Worm (Caenorhabditis elegans) whole organism, L1 larva: ENCODE measurements around the gene zip-9.

Experiments used
- C16A3.4 ChIP-seq: fragments of 150-350 bp; optimal IDR thresholded peaks from 2 replicates; lab custom pipeline; 2014; ENCODE audit warnings: missing biosample characterization, missing genetic modification characterization
- F16B12.6 ChIP-seq: fragments of 150-350 bp; optimal IDR thresholded peaks from 2 replicates; lab custom pipeline; 2014; ENCODE audit warnings: missing biosample characterization, missing genetic modification characterization
- aly-2 ChIP-seq: fragments of 150-350 bp; optimal IDR thresholded peaks from 2 replicates; lab custom pipeline; 2014; ENCODE audit warnings: missing biosample characterization, missing genetic modification characterization
- ama-1 ChIP-seq: fragments of 150-350 bp; optimal IDR thresholded peaks from 2 replicates; lab custom pipeline; 2014
- blmp-1 ChIP-seq: fragments of 150-350 bp; optimal IDR thresholded peaks from 2 replicates; lab custom pipeline; 2014; ENCODE audit warnings: missing biosample characterization, missing genetic modification characterization
- ceh-8 ChIP-seq: fragments of 200-800 bp; sonication (Bioruptor generic); optimal IDR thresholded peaks from 2 replicates; lab custom pipeline; 2018; ENCODE audit warnings: mild to moderate bottlenecking, missing genetic modification characterization, moderate library complexity, missing compliant biosample characterization
- ceh-82 ChIP-seq, 3 experiments: fragments of 150-350 bp in 1 of 3; sonication (generic microtip) in 2 of 3; optimal IDR thresholded peaks; 2 replicates each; lab custom pipeline; 2014 to 2017; ENCODE audit warnings: missing biosample characterization in 3 of 3, missing genetic modification characterization in 3 of 3
- ceh-88 ChIP-seq: fragments of 200-800 bp; sonication (Bioruptor generic); IDR thresholded peaks from 2 replicates; pipeline ENCODE4 v1.3.6; 2022; ENCODE audit warnings: missing genetic modification characterization, missing compliant biosample characterization
- dpl-1 ChIP-seq, 3 experiments: fragments of 150-350 bp in 2 of 3; sonication (generic microtip) in 1 of 3; optimal IDR thresholded peaks; 2 replicates each; lab custom pipeline; 2014 to 2017; ENCODE audit warnings: missing biosample characterization in 3 of 3, missing genetic modification characterization in 3 of 3, missing genetic modification reagents in 3 of 3
- efl-1 ChIP-seq, 4 experiments: fragments of 150-350 bp; optimal IDR thresholded peaks in 3 of 4; peaks in 1 of 4; 1 replicate in 1 of 4; 2 replicates in 3 of 4; lab custom pipeline; 2014; ENCODE audit warnings: missing biosample characterization in 2 of 4, missing genetic modification characterization in 2 of 4, missing genetic modification reagents in 2 of 4
- efl-3 ChIP-seq: fragments of 200-800 bp; sonication (Bioruptor generic); optimal IDR thresholded peaks from 2 replicates; lab custom pipeline; 2018; ENCODE audit warnings: mild to moderate bottlenecking, missing genetic modification characterization, missing compliant biosample characterization
- egl-13 ChIP-seq: sonication (generic microtip); optimal IDR thresholded peaks from 2 replicates; lab custom pipeline; 2016; ENCODE audit warnings: missing genotype, missing genetic modification reagents, missing genetic modification characterization, missing compliant biosample characterization
- elt-2 ChIP-seq: sonication (generic microtip); optimal IDR thresholded peaks from 2 replicates; lab custom pipeline; 2016; ENCODE audit warnings: missing genetic modification characterization, mild to moderate bottlenecking, inconsistent platforms, missing compliant biosample characterization, missing genetic modification reagents
- elt-3 ChIP-seq, 6 experiments: fragments of 150-350 bp in 1 of 6; sonication (generic microtip); optimal IDR thresholded peaks; 2 replicates each; lab custom pipeline; 2017 to 2018; ENCODE audit warnings: missing biosample characterization in 6 of 6, missing genetic modification characterization in 6 of 6, inconsistent platforms in 1 of 6
- ets-5 ChIP-seq: fragments of 200-800 bp; sonication (Bioruptor generic); IDR thresholded peaks from 2 replicates; pipeline ENCODE4 v1.3.6; 2022; ENCODE audit warnings: missing genetic modification characterization, missing compliant biosample characterization
- fkh-4 ChIP-seq: sonication (generic microtip); optimal IDR thresholded peaks from 2 replicates; lab custom pipeline; 2016; ENCODE audit warnings: missing compliant biosample characterization, missing genetic modification characterization, borderline replicate concordance
- fos-1 ChIP-seq: fragments of 150-350 bp; optimal IDR thresholded peaks from 2 replicates; lab custom pipeline; 2014; ENCODE audit warnings: missing biosample characterization, missing genetic modification characterization
- grh-1 ChIP-seq: fragments of 200-800 bp; sonication (Bioruptor generic); IDR thresholded peaks from 2 replicates; pipeline ENCODE4 v1.3.6; 2022; ENCODE audit warnings: missing genetic modification reagents, missing genetic modification characterization, missing compliant biosample characterization
- hpl-2 ChIP-seq: fragments of 150-350 bp; optimal IDR thresholded peaks from 2 replicates; lab custom pipeline; 2014; ENCODE audit warnings: missing biosample characterization, missing genetic modification reagents, missing genetic modification characterization
- isw-1 ChIP-seq: fragments of 200-800 bp; sonication (Bioruptor generic); IDR thresholded peaks from 2 replicates; pipeline ENCODE4 v1.3.6; 2022; ENCODE audit warnings: missing genetic modification characterization, missing compliant biosample characterization
- jun-1 ChIP-seq: fragments of 150-350 bp; optimal IDR thresholded peaks from 2 replicates; lab custom pipeline; 2014; ENCODE audit warnings: missing biosample characterization, missing genetic modification reagents, missing genetic modification characterization
- lin-14 ChIP-seq: fragments of 200-800 bp; sonication (Bioruptor generic); optimal IDR thresholded peaks from 2 replicates; lab custom pipeline; 2018; ENCODE audit warnings: mild to moderate bottlenecking, missing genetic modification characterization, moderate library complexity, missing compliant biosample characterization
- lin-15B ChIP-seq: fragments of 150-350 bp; sonication (generic microtip); optimal IDR thresholded peaks from 3 replicates; lab custom pipeline; 2014; ENCODE audit warnings: missing biosample characterization, missing genetic modification characterization
- lin-39 ChIP-seq: fragments of 150-350 bp; optimal IDR thresholded peaks from 2 replicates; lab custom pipeline; 2014; ENCODE audit warnings: missing biosample characterization, missing genetic modification reagents, missing genetic modification characterization
- mep-1 ChIP-seq: fragments of 150-350 bp; optimal IDR thresholded peaks from 2 replicates; lab custom pipeline; 2014; ENCODE audit warnings: missing biosample characterization, missing genetic modification characterization
- nhr-11 ChIP-seq: fragments of 150-350 bp; optimal IDR thresholded peaks from 2 replicates; lab custom pipeline; 2014; ENCODE audit warnings: missing biosample characterization, missing genetic modification characterization
- nhr-12 ChIP-seq: sonication (generic microtip); optimal IDR thresholded peaks from 2 replicates; lab custom pipeline; 2017; ENCODE audit warnings: missing biosample characterization, missing genetic modification characterization
- nhr-20 ChIP-seq: sonication (generic microtip); optimal IDR thresholded peaks from 2 replicates; lab custom pipeline; 2016; ENCODE audit warnings: mild to moderate bottlenecking, missing genetic modification characterization, missing compliant biosample characterization
- nhr-28 ChIP-seq: fragments of 150-350 bp; optimal IDR thresholded peaks from 2 replicates; lab custom pipeline; 2014; ENCODE audit warnings: missing biosample characterization, missing genetic modification characterization
- nhr-47 ChIP-seq: sonication (generic microtip); optimal IDR thresholded peaks from 2 replicates; lab custom pipeline; 2016; ENCODE audit warnings: mild to moderate bottlenecking, missing genetic modification characterization, moderate library complexity, missing compliant biosample characterization
- nhr-71 ChIP-seq: sonication (generic microtip); optimal IDR thresholded peaks from 2 replicates; lab custom pipeline; 2016; ENCODE audit warnings: mild to moderate bottlenecking, missing genetic modification characterization, moderate library complexity, missing compliant biosample characterization
- nhr-76 ChIP-seq: sonication (generic microtip); optimal IDR thresholded peaks from 2 replicates; lab custom pipeline; 2017; ENCODE audit warnings: missing biosample characterization, missing genetic modification characterization
- nhr-77 ChIP-seq: fragments of 150-350 bp; optimal IDR thresholded peaks from 2 replicates; lab custom pipeline; 2014; ENCODE audit warnings: missing biosample characterization, missing genetic modification characterization
- nhr-84 ChIP-seq: sonication (generic microtip); optimal IDR thresholded peaks from 2 replicates; lab custom pipeline; 2017; ENCODE audit warnings: missing biosample characterization, missing genetic modification characterization
- nhr-90 ChIP-seq: sonication (generic microtip); optimal IDR thresholded peaks from 2 replicates; lab custom pipeline; 2016; ENCODE audit warnings: mild to moderate bottlenecking, missing genetic modification characterization, missing compliant biosample characterization; ENCODE audit not compliant: poor library complexity
- pag-3 ChIP-seq: sonication (generic microtip); optimal IDR thresholded peaks from 2 replicates; lab custom pipeline; 2017; ENCODE audit warnings: missing genetic modification characterization, mild to moderate bottlenecking, missing compliant biosample characterization, antibody characterized with exemption, borderline replicate concordance; ENCODE audit not compliant: insufficient read depth
- pqm-1 ChIP-seq: sonication (generic microtip); optimal IDR thresholded peaks from 3 replicates; lab custom pipeline; 2017; ENCODE audit warnings: missing biosample characterization, missing genetic modification characterization
- rnt-1 ChIP-seq: sonication (generic microtip); optimal IDR thresholded peaks from 2 replicates; lab custom pipeline; 2016; ENCODE audit warnings: mild to moderate bottlenecking, missing genetic modification characterization, moderate library complexity, missing compliant biosample characterization
- sox-4 ChIP-seq: sonication (generic microtip); optimal IDR thresholded peaks from 2 replicates; lab custom pipeline; 2016; ENCODE audit warnings: missing genetic modification characterization, missing compliant biosample characterization
- sptf-1 ChIP-seq: fragments of 150-350 bp; optimal IDR thresholded peaks from 2 replicates; lab custom pipeline; 2014; ENCODE audit warnings: missing biosample characterization, missing genetic modification characterization
- swsn-7 ChIP-seq: sonication (generic microtip); optimal IDR thresholded peaks from 2 replicates; lab custom pipeline; 2016; ENCODE audit warnings: missing genetic modification characterization, missing compliant biosample characterization
- tlp-1 ChIP-seq: fragments of 150-350 bp; optimal IDR thresholded peaks from 2 replicates; lab custom pipeline; 2014; ENCODE audit warnings: missing biosample characterization, missing genetic modification characterization
- unc-130 ChIP-seq: fragments of 150-350 bp; optimal IDR thresholded peaks from 2 replicates; lab custom pipeline; 2017; ENCODE audit warnings: missing biosample characterization, missing genetic modification characterization, inconsistent platforms
- unc-30 ChIP-seq: sonication (generic microtip); optimal IDR thresholded peaks from 2 replicates; lab custom pipeline; 2017; ENCODE audit warnings: missing biosample characterization, missing genetic modification characterization
- vab-15 ChIP-seq: sonication (generic microtip); optimal IDR thresholded peaks from 2 replicates; lab custom pipeline; 2017; ENCODE audit warnings: missing genotype, mild to moderate bottlenecking, missing genetic modification characterization, missing compliant biosample characterization
- zip-4 ChIP-seq: fragments of 200-800 bp; sonication (Bioruptor generic); optimal IDR thresholded peaks from 2 replicates; lab custom pipeline; 2018; ENCODE audit warnings: mild to moderate bottlenecking, missing genetic modification characterization, moderate library complexity, missing compliant biosample characterization
- ztf-4 ChIP-seq: fragments of 150-350 bp; optimal IDR thresholded peaks from 2 replicates; lab custom pipeline; 2014; ENCODE audit warnings: missing biosample characterization, missing genetic modification characterization

Gene zip-9

DNA sequence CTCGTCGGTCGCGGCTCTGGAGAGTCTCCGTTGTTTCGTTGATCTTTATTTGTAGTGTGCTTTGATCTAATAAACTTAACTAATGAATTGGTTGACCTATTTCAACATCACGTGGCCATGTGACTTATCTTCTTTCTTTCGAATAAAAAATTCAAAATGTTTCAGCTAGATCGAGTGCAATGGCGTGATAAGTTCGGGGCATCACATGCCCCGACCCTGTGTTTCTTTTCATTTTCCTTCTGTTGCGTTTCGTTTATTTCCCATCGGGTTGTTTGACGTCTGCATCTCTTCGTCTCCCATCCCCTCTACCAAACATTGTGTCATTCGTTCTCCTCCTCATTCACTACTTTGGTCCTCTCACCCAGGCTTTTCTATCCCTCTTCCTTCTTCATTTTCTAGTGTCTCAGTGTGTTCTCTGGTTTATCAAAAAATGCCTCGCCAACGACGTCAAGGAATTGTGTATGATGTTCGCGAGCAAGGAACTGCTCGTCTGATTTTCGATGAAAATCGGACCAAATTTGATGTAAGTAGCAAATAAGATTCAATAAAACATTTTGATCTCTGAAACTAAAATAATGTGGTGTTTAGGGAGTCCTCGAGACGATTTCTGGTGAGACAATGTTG lies 9.5 kb downstream of the zip-9 start, which contains the start of gene F17C11.4 (continued):
- TF ChIP-seq fos-1 (tag; lab: Kevin White, UChicago) = peak; percentile 47
- TF ChIP-seq ama-1 (lab: Kevin White, UChicago) = peak; percentile 52
- peak; percentile 48 to 63 (median 55) for TF ChIP-seq dpl-1 (GFP tag; optimal IDR thresholded peaks at IDR 0.05; lab: Kevin White, UChicago)
- TF ChIP-seq aly-2 (tag; lab: Kevin White, UChicago) = no peak
- no peak for TF ChIP-seq sox-4 (tag; lab: Kevin White, UChicago)
- peak; percentile 97 for TF ChIP-seq nhr-20 (tag; lab: Kevin White, UChicago)
- peak; percentile 43 to 51 for TF ChIP-seq efl-1 (optimal IDR thresholded peaks at IDR 0.05; lab: Kevin White, UChicago)
- peak; percentile 43 to 94 for TF ChIP-seq efl-1 (GFP tag; optimal IDR thresholded peaks at IDR 0.05 in 1 of 2; lab: Kevin White, UChicago)
- peak; percentile 98 for TF ChIP-seq vab-15
- TF ChIP-seq nhr-47 = peak; percentile 83
- no peak for TF ChIP-seq F16B12.6 (tag; lab: Kevin White, UChicago)
- no peak for TF ChIP-seq pqm-1
- peak; percentile 2 for TF ChIP-seq nhr-77
- TF ChIP-seq unc-130 (tag; lab: Kevin White, UChicago) = peak; percentile 98
- TF ChIP-seq rnt-1 (tag; lab: Kevin White, UChicago) = peak; percentile 77
- TF ChIP-seq nhr-11 (tag; lab: Kevin White, UChicago) = peak; percentile 42
- TF ChIP-seq efl-3 = no peak
- no peak for TF ChIP-seq lin-15B (tag; lab: Kevin White, UChicago)
- no peak for TF ChIP-seq hpl-2 (GFP tag; lab: Kevin White, UChicago)
- TF ChIP-seq tlp-1 (tag; lab: Kevin White, UChicago) = no peak
- no peak for TF ChIP-seq nhr-28 (tag; lab: Kevin White, UChicago)
- no peak for TF ChIP-seq grh-1 (GFP tag; lab: Robert Waterston, UW)
- no peak for TF ChIP-seq ets-5 (GFP tag; lab: Robert Waterston, UW)
- TF ChIP-seq fkh-4 (tag; lab: Kevin White, UChicago) = no peak
- 0 out of 2 replicates have a peak, but pooled peaks have one; percentile 17 for TF ChIP-seq ceh-88 (GFP tag; lab: Robert Waterston, UW)
- peak; percentile 59 for TF ChIP-seq ceh-8 (GFP tag; lab: Kevin White, UChicago)
- peak; percentile 99 for TF ChIP-seq nhr-71
- peak; percentile 84 for TF ChIP-seq ztf-4
- TF ChIP-seq zip-4 (GFP tag; lab: Kevin White, UChicago) = peak; percentile 21
- TF ChIP-seq elt-2 (tag; lab: Kevin White, UChicago) = peak; percentile 75
- peak; percentile 27 to 66 (median 35) for TF ChIP-seq ceh-82 (tag; optimal IDR thresholded peaks at IDR 0.05; lab: Kevin White, UChicago)
- TF ChIP-seq isw-1 = peak; percentile 12; the same call in 1 of the 2 replicates
- TF ChIP-seq nhr-76 = no peak
- TF ChIP-seq swsn-7 = peak; percentile 77
- TF ChIP-seq mep-1 (tag; lab: Kevin White, UChicago) = peak; percentile 75
- no peak for TF ChIP-seq unc-30 (tag; lab: Kevin White, UChicago)
- TF ChIP-seq lin-14 (GFP tag; lab: Kevin White, UChicago) = peak; percentile 96
- peak; percentile 83 for TF ChIP-seq nhr-90 (tag; lab: Kevin White, UChicago)
- TF ChIP-seq nhr-12 = no peak
- TF ChIP-seq egl-13 (tag; lab: Kevin White, UChicago) = peak; percentile 61
- peak; percentile 64 for TF ChIP-seq jun-1 (tag; lab: Kevin White, UChicago)
- no peak for TF ChIP-seq sptf-1 (tag; lab: Kevin White, UChicago)
- TF ChIP-seq C16A3.4 = peak; percentile 66
- TF ChIP-seq elt-3 (tag; optimal IDR thresholded peaks at IDR 0.05; lab: Kevin White, UChicago) = peak in 2 of 6 experiments; percentile 39 to 84
- peak; percentile 70 for TF ChIP-seq pag-3 (tag; lab: Kevin White, UChicago)
- peak; percentile 81 for TF ChIP-seq lin-39 (tag; lab: Kevin White, UChicago)
- TF ChIP-seq blmp-1 = peak; percentile 93
- TF ChIP-seq nhr-84 (tag; lab: Kevin White, UChicago) = no peak
